Fruit fly (Drosophila melanogaster): ENCODE data around the gene CG3847.

The CG3847 gene

dm6 chrX:6375636-6376035 is 28.7 kb downstream of the CG3847 start (continued):
- TF ChIP-seq h (optimal IDR thresholded peaks at IDR 0.05) (no peak), CG12391 (tag; optimal IDR thresholded peaks at IDR 0.05) (peak; percentile 47), BEAF-32 (GFP tag; optimal IDR thresholded peaks at IDR 0.05) (no peak), CG1832 (GFP tag; optimal IDR thresholded peaks at IDR 0.05) (no peak), CG7786 (GFP tag; optimal IDR thresholded peaks at IDR 0.05) (peak; percentile 30), tna (GFP tag; IDR thresholded peaks at IDR 0.05; ENCODE audit: partially characterized antibody) (no peak), org-1 (GFP tag; optimal IDR thresholded peaks at IDR 0.05) (peak; percentile 49), corto (GFP tag; optimal IDR thresholded peaks at IDR 0.05) (no peak), esg (GFP tag; conservative IDR thresholded peaks at IDR 0.05) (0 out of 2 replicates have a peak, but pooled peaks have one; percentile 18), ind (GFP tag; optimal IDR thresholded peaks at IDR 0.05) (peak; percentile 53), CG11247 (GFP tag; IDR thresholded peaks at IDR 0.05) (0 out of 2 replicates have a peak, but pooled peaks have one; percentile 35), CG13296 (GFP tag; optimal IDR thresholded peaks at IDR 0.05) (peak; percentile 48), CG7271 (tag; optimal IDR thresholded peaks at IDR 0.05) (no peak), caup (GFP tag; optimal IDR thresholded peaks at IDR 0.05; ENCODE audit: severe bottlenecking) (peak; percentile 50), da (GFP tag; optimal IDR thresholded peaks at IDR 0.05) (no peak), Dek (tag; optimal IDR thresholded peaks at IDR 0.05) (peak; percentile 47), gce (GFP tag; IDR thresholded peaks at IDR 0.05) (no peak), CG16779 (GFP tag; IDR thresholded peaks at IDR 0.05) (no peak), E2f1 (GFP tag; IDR thresholded peaks at IDR 0.05) (peak; percentile 51), MTF-1 (GFP tag; optimal IDR thresholded peaks at IDR 0.05; ENCODE audit: borderline replicate concordance) (no peak), bbx (GFP tag; IDR thresholded peaks at IDR 0.05; ENCODE audit: partially characterized antibody) (no peak), Vsx1 (GFP tag; optimal IDR thresholded peaks at IDR 0.05) (no peak), insv (GFP tag; optimal IDR thresholded peaks at IDR 0.05) (no peak), Abd-B (GFP tag; optimal IDR thresholded peaks at IDR 0.05) (peak; percentile 0), BtbVII (GFP tag; optimal IDR thresholded peaks at IDR 0.05) (peak; percentile 26), CG4820 (GFP tag; optimal IDR thresholded peaks at IDR 0.05) (peak; percentile 33), TFAM (GFP tag; optimal IDR thresholded peaks at IDR 0.05) (no peak), CG10959 (GFP tag; IDR thresholded peaks at IDR 0.05) (no peak), CG33557 (GFP tag; optimal IDR thresholded peaks at IDR 0.05) (no peak), zf30C (GFP tag; optimal IDR thresholded peaks at IDR 0.05) (peak; percentile 13), D19A (tag; optimal IDR thresholded peaks at IDR 0.05) (peak; percentile 26), CG7987 (GFP tag; optimal IDR thresholded peaks at IDR 0.05) (no peak), CG13424 (tag; optimal IDR thresholded peaks at IDR 0.05) (peak; percentile 43), Hmr (GFP tag; optimal IDR thresholded peaks at IDR 0.05) (peak; percentile 67), schlank (tag; optimal IDR thresholded peaks at IDR 0.05) (no peak), CG9727 (GFP tag; optimal IDR thresholded peaks at IDR 0.05) (peak; percentile 36), H2.0 (GFP tag; IDR thresholded peaks at IDR 0.05) (peak; percentile 7; the same call in 1 of the 2 replicates), fd102C (GFP tag; optimal IDR thresholded peaks at IDR 0.05) (no peak), Side (GFP tag; optimal IDR thresholded peaks at IDR 0.05) (peak; percentile 5), gsb-n (tag; optimal IDR thresholded peaks at IDR 0.05) (no peak), CG6683 (GFP tag; optimal IDR thresholded peaks at IDR 0.05) (no peak), pnt (GFP tag; optimal IDR thresholded peaks at IDR 0.05) (peak; percentile 21), disco-r (GFP tag; optimal IDR thresholded peaks at IDR 0.05) (no peak), CG14014 (GFP tag; IDR thresholded peaks at IDR 0.05) (peak; percentile 41), CG14965 (GFP tag; optimal IDR thresholded peaks at IDR 0.05; ENCODE audit: borderline replicate concordance) (no peak), CG43689 (GFP tag; IDR thresholded peaks at IDR 0.05) (0 out of 2 replicates have a peak, but pooled peaks have one; percentile 14), tgo (GFP tag; IDR thresholded peaks at IDR 0.05) (peak; percentile 27; the same call in 1 of the 3 replicates), luna (GFP tag; optimal IDR thresholded peaks at IDR 0.05) (no peak), vvl (GFP tag; IDR thresholded peaks at IDR 0.05) (no peak), so (GFP tag; IDR thresholded peaks at IDR 0.05) (peak; percentile 55; the same call in 1 of the 3 replicates)
